Fruit fly (Drosophila melanogaster): Measurements from ENCODE around the gene Tdrd3.

The Tdrd3 gene

dm6 chr3L:14755951-14756723, 30.5 kb upstream of the Tdrd3 start (continued):
- TF ChIP-seq Meics (GFP tag; optimal IDR thresholded peaks at IDR 0.05) (peak; percentile 93), MESR4 (GFP tag; optimal IDR thresholded peaks at IDR 0.05) (no peak), CG10462 (GFP tag; optimal IDR thresholded peaks at IDR 0.05) (peak; percentile 78), CG17385 (GFP tag; optimal IDR thresholded peaks at IDR 0.05) (peak; percentile 81), sd (tag; optimal IDR thresholded peaks at IDR 0.05) (peak; percentile 91), ash1 (GFP tag; optimal IDR thresholded peaks at IDR 0.05) (no peak), wor (GFP tag; IDR thresholded peaks at IDR 0.05) (peak; percentile 66), BtbVII (GFP tag; optimal IDR thresholded peaks at IDR 0.05) (peak; percentile 80), Atf6 (GFP tag; IDR thresholded peaks at IDR 0.05) (peak; percentile 81), z (GFP tag; IDR thresholded peaks at IDR 0.05) (peak; percentile 95), CG17328 (GFP tag; IDR thresholded peaks at IDR 0.05) (peak; percentile 69; the same call in 1 of the 2 replicates), tin (GFP tag; optimal IDR thresholded peaks at IDR 0.05) (peak; percentile 80), CG7271 (tag; optimal IDR thresholded peaks at IDR 0.05) (no peak), zfh1 (GFP tag; IDR thresholded peaks at IDR 0.05) (peak; percentile 69), CG10274 (GFP tag; optimal IDR thresholded peaks at IDR 0.05) (peak; percentile 75), Lhr (GFP tag; optimal IDR thresholded peaks at IDR 0.05) (no peak), CG17912 (GFP tag; optimal IDR thresholded peaks at IDR 0.05) (no peak), CG14441 (GFP tag; IDR thresholded peaks at IDR 0.05) (peak; percentile 78), Lim3 (GFP tag; IDR thresholded peaks at IDR 0.05) (peak; percentile 67), TFAM (GFP tag; optimal IDR thresholded peaks at IDR 0.05) (peak; percentile 3), HLH3B (GFP tag; IDR thresholded peaks at IDR 0.05) (peak; percentile 77), CG12769 (tag; optimal IDR thresholded peaks at IDR 0.05) (no peak), CG14710 (tag; optimal IDR thresholded peaks at IDR 0.05) (peak; percentile 70), Hmr (GFP tag; optimal IDR thresholded peaks at IDR 0.05) (peak; percentile 89), CG11247 (GFP tag; IDR thresholded peaks at IDR 0.05) (peak; percentile 75), ro (GFP tag; IDR thresholded peaks at IDR 0.05) (peak; percentile 36; the same call in 1 of the 2 replicates), chif (GFP tag; optimal IDR thresholded peaks at IDR 0.05) (peak; percentile 36 to 75), CG12299 (tag; optimal IDR thresholded peaks at IDR 0.05) (peak; percentile 57), CG33213 (GFP tag; optimal IDR thresholded peaks at IDR 0.05) (peak; percentile 39), CG14965 (GFP tag; optimal IDR thresholded peaks at IDR 0.05; ENCODE audit: borderline replicate concordance) (no peak), exex (tag; optimal IDR thresholded peaks at IDR 0.05) (peak; percentile 56), Hr3 (GFP tag; optimal IDR thresholded peaks at IDR 0.05) (peak; percentile 86), gfzf (GFP tag; optimal IDR thresholded peaks at IDR 0.05) (no peak), CG13894 (tag; optimal IDR thresholded peaks at IDR 0.05) (peak; percentile 62), bowl (GFP tag; IDR thresholded peaks at IDR 0.05) (no peak), CG12236 (GFP tag; optimal IDR thresholded peaks at IDR 0.05) (peak; percentile 10), tap (tag; optimal IDR thresholded peaks at IDR 0.05) (peak; percentile 82), salm (tag; optimal IDR thresholded peaks at IDR 0.05) (peak; percentile 67), dysf (GFP tag; IDR thresholded peaks at IDR 0.05) (peak; percentile 94), lmd (GFP tag; IDR thresholded peaks at IDR 0.05) (peak; percentile 91), CG9727 (GFP tag; optimal IDR thresholded peaks at IDR 0.05) (peak; percentile 93), CG4730 (GFP tag; IDR thresholded peaks at IDR 0.05) (peak; percentile 81), wek (GFP tag; optimal IDR thresholded peaks at IDR 0.05) (no peak), cwo (GFP tag; optimal IDR thresholded peaks at IDR 0.05) (peak; percentile 90), CG3407 (GFP tag; optimal IDR thresholded peaks at IDR 0.05) (peak; percentile 69), E2f2 (GFP tag; IDR thresholded peaks at IDR 0.05) (peak; percentile 59; the same call in 1 of the 2 replicates), org-1 (GFP tag; optimal IDR thresholded peaks at IDR 0.05) (peak; percentile 87), CG1602 (GFP tag; optimal IDR thresholded peaks at IDR 0.05) (peak; percentile 81), CG10147 (GFP tag; optimal IDR thresholded peaks at IDR 0.05) (peak; percentile 81)
